Fruit fly (Drosophila melanogaster): ENCODE data around the gene Brf.

The Brf gene

DNA sequence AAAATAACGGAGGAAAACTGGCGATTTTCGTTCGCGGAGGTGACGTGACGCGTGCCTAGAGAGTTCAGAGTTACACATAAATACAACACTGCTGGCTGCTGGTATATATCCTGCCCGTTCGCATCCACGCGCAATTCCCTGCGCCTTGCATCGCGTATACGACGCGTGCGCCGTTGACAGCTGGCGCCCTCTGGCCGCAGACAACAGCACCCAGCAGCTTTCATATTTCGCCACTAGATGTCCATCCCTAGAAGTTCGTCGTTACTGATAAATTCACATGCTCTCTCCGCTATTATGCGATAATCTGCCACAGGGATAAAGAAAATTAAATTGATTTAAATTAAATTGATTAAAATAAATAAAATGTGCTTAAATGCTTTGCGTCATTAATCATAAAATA, 11.3 kb upstream of the Brf start, which contains the start of gene Sur-8 (continued):
- TF ChIP-seq Eip74EF (GFP tag; optimal IDR thresholded peaks at IDR 0.05) (no peak), ken (GFP tag; IDR thresholded peaks at IDR 0.05) (peak; percentile 83), ATbp (GFP tag; optimal IDR thresholded peaks at IDR 0.05) (peak; percentile 30), sisA (GFP tag; IDR thresholded peaks at IDR 0.05) (peak; percentile 76), CG11695 (GFP tag; IDR thresholded peaks at IDR 0.05) (no peak), az2 (GFP tag; optimal IDR thresholded peaks at IDR 0.05) (peak; percentile 76), tgo (GFP tag; IDR thresholded peaks at IDR 0.05) (peak; percentile 67; the same call in 2 of the 3 replicates), wor (GFP tag; IDR thresholded peaks at IDR 0.05) (peak; percentile 29), Blimp-1 (GFP tag; optimal IDR thresholded peaks at IDR 0.05) (peak; percentile 31), CG2199 (GFP tag; IDR thresholded peaks at IDR 0.05) (no peak), CG4424 (GFP tag; optimal IDR thresholded peaks at IDR 0.05) (peak; percentile 58), ac (GFP tag; optimal IDR thresholded peaks at IDR 0.05) (no peak), rib (GFP tag; IDR thresholded peaks at IDR 0.05) (peak; percentile 40; the same call in 1 of the 2 replicates), corto (GFP tag; optimal IDR thresholded peaks at IDR 0.05) (no peak), Doc3 (GFP tag; IDR thresholded peaks at IDR 0.05; ENCODE audit: partially characterized antibody) (no peak), Fer3 (tag; optimal IDR thresholded peaks at IDR 0.05) (peak; percentile 49), CG8089 (GFP tag; optimal IDR thresholded peaks at IDR 0.05) (peak; percentile 53), D (optimal IDR thresholded peaks at IDR 0.05) (no peak), D (GFP tag; optimal IDR thresholded peaks at IDR 0.05) (peak; percentile 45), Fer2 (tag; optimal IDR thresholded peaks at IDR 0.05) (no peak), CG13775 (GFP tag; optimal IDR thresholded peaks at IDR 0.05) (peak; percentile 30), CHES-1-like (GFP tag; optimal IDR thresholded peaks at IDR 0.05) (peak; percentile 52), CG6175 (GFP tag; IDR thresholded peaks at IDR 0.05) (peak; percentile 51; the same call in 2 of the 3 replicates), dm (GFP tag; optimal IDR thresholded peaks at IDR 0.05) (peak; percentile 31), Poxn (GFP tag; IDR thresholded peaks at IDR 0.05) (no peak), CG15479 (GFP tag; optimal IDR thresholded peaks at IDR 0.05) (no peak), CG12299 (tag; optimal IDR thresholded peaks at IDR 0.05) (no peak), Antp (GFP tag; optimal IDR thresholded peaks at IDR 0.05) (peak; percentile 70), CG4617 (GFP tag; optimal IDR thresholded peaks at IDR 0.05; ENCODE audit: borderline replicate concordance) (peak; percentile 32), slou (GFP tag; optimal IDR thresholded peaks at IDR 0.05) (peak; percentile 17), Hmx (GFP tag; optimal IDR thresholded peaks at IDR 0.05) (no peak), dati (GFP tag; IDR thresholded peaks at IDR 0.05) (no peak), twi (tag; optimal IDR thresholded peaks at IDR 0.05) (no peak), CG7372 (GFP tag; IDR thresholded peaks at IDR 0.05) (peak; percentile 98), Myb (GFP tag; optimal IDR thresholded peaks at IDR 0.05) (peak; percentile 60), al (GFP tag; IDR thresholded peaks at IDR 0.05) (peak; percentile 21; the same call in 1 of the 2 replicates), CG34422 (GFP tag; IDR thresholded peaks at IDR 0.05) (peak; percentile 58; the same call in 2 of the 3 replicates), Hmr (GFP tag; optimal IDR thresholded peaks at IDR 0.05) (peak; percentile 76), klu (GFP tag; IDR thresholded peaks at IDR 0.05) (no peak), gem (tag; optimal IDR thresholded peaks at IDR 0.05) (peak; percentile 56), z (GFP tag; IDR thresholded peaks at IDR 0.05) (no peak), ttk (GFP tag; IDR thresholded peaks at IDR 0.05) (peak; percentile 64), CG14710 (tag; optimal IDR thresholded peaks at IDR 0.05) (peak; percentile 2), amos (GFP tag; IDR thresholded peaks at IDR 0.05; ENCODE audit: partially characterized antibody) (no peak; the same call in 1 of the 2 replicates), psq (GFP tag; optimal IDR thresholded peaks at IDR 0.05) (no peak), mam (GFP tag; optimal IDR thresholded peaks at IDR 0.05) (peak; percentile 69), CG6813 (GFP tag; optimal IDR thresholded peaks at IDR 0.05) (peak; percentile 1), CG1603 (tag; optimal IDR thresholded peaks at IDR 0.05) (peak; percentile 73), cwo (GFP tag; optimal IDR thresholded peaks at IDR 0.05) (no peak), fd64A (GFP tag; optimal IDR thresholded peaks at IDR 0.05) (peak; percentile 52), CG4328 (GFP tag; optimal IDR thresholded peaks at IDR 0.05) (peak; percentile 21)
